Fruit fly (Drosophila melanogaster) whole organism, embryonic: ENCODE data around the gene CG7458.

Experiments used
- CG16863 ChIP-seq: fragments of 200-800 bp; sonication (Bioruptor generic); optimal IDR thresholded peaks from 3 replicates; lab custom pipeline; 2016; ENCODE audit warnings: missing biosample characterization, missing genetic modification characterization
- Dip2 ChIP-seq: fragments of 200-800 bp; sonication (Bioruptor generic); IDR thresholded peaks from 2 replicates; pipeline ENCODE4 v1.3.6; 2022; ENCODE audit warnings: missing biosample characterization, missing genetic modification characterization
- Gsc ChIP-seq: fragments of 200-800 bp; sonication (Bioruptor generic); IDR thresholded peaks from 2 replicates; pipeline ENCODE4 v1.3.6; 2022; ENCODE audit warnings: missing biosample characterization, missing genetic modification characterization
- Nf-YC ChIP-seq: fragments of 200-800 bp; optimal IDR thresholded peaks from 3 replicates; lab custom pipeline; 2019; ENCODE audit warnings: missing biosample characterization, mild to moderate bottlenecking, missing genetic modification characterization, moderate library complexity
- eyg ChIP-seq: fragments of 200-800 bp; sonication (Bioruptor generic); optimal IDR thresholded peaks from 3 replicates; lab custom pipeline; 2016; ENCODE audit warnings: missing biosample characterization, missing genetic modification characterization

- no peak for TF ChIP-seq eyg (GFP tag; lab: Kevin White, UChicago)
- TF ChIP-seq Gsc (GFP tag; lab: Robert Waterston, UW) = no peak
- peak; percentile 66 for TF ChIP-seq Nf-YC (tag; lab: Kevin White, UChicago)
- TF ChIP-seq CG16863 (GFP tag; lab: Kevin White, UChicago) = no peak
- no peak for TF ChIP-seq Dip2 (GFP tag; lab: Robert Waterston, UW)
Measured at dm6 chr3L:21934462-21934861, 20.4 kb upstream of the CG7458 start, which contains the start of gene SLC22A.
